Worm (Caenorhabditis elegans): ENCODE data around the gene Y43C5A.2.

Y43C5A.2 gene

DNA sequence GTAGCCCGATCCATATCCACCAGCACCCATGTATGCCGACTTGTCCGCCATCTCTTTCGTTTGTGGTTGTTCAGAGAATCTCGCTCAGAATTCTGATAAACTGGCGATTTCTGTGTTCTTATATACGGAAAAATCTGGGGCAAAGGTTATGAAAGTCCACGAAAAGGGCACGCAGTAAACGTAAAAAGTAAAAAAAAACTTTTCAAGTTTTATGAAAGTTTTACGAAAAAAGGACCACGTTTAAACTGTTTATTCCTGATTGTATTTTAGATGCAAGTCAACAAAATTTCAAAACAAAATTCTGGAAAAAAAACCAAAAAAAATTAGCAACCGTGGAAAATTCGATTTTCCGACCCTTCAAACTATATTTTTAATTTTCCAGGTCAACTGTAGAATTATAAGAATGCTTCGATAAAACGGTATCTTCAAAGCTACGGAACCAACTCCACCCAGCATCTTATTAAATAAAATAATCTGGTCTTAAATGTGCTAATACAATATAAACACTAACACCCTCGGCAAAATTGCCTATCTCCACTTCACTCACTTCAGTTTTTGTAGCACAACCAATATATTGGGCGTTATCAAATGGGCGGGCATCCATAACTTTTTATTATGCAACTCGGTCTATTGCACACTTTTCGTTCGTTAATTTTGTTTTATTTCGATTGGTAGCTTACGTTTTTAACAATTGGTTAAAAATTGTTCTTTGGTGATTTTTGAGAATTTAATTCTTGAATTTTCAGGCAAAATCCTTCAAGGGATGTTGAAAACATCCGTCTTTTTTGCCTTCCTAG, at the start of gene Y43C5A.2, which contains the start of gene nspd-7:
Y43C5A.2 (plus strand) TSS at position 747 of the 797 bp plus-strand sequence.
nspd-7 (minus strand) TSS at position 51 of the 797 bp plus-strand sequence.
- no peak for TF ChIP-seq unc-62 (GFP tag; optimal IDR thresholded peaks at IDR 0.05)

DNA sequence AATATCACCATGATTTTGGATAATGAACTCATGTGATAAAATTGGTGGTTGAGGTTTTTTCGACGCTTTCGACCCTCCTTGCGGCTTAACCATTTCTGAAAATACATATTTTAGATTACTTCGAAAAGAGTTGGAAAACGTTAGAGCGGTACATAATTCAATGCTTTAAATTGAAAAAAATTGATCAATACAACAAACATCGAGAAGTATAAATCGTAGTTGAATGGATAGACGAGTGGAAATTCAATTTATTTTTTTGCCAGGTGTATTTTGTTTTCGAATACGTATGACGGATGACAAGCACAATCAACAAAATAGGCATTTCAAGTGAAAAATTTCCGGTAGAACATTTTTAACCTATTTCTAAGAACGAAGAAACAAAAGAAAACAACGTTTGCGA, 48.5 kb upstream of the Y43C5A.2 start, which contains the start of gene tram-1:
tram-1 (minus strand) TSS at position 101 of the 400 bp plus-strand sequence.
- no peak for TF ChIP-seq unc-62 (GFP tag; optimal IDR thresholded peaks at IDR 0.05)

ce11 chrIV:10222122-10222589, 47.5 kb upstream of the Y43C5A.2 start, which contains the start of gene C24F3.2:
C24F3.2 (plus strand) TSS chrIV:10222539.
- TF ChIP-seq unc-62 (GFP tag; optimal IDR thresholded peaks at IDR 0.05): no peak

DNA sequence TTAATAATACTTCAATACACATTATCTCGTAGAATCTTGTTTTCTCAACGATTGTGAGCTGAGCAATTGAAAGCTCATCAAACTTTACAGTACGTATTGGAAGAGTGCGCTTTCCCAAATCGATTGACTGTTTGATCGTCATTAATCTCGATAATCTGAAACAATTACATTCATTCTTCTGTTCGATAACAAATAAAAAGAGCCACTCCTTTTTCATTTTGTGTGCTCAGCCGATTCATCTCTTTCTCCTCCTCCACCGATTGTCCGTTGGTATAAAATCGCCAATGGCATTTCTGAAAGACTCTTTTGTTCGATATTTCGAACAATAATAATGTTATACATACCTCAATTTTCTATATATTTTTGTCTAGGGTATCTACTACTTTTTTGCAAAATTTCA, 46.0 kb upstream of the Y43C5A.2 start, which contains the start of gene nas-12:
nas-12 (plus strand) TSS at position 301 of the 400 bp plus-strand sequence.
- TF ChIP-seq unc-62 (GFP tag; optimal IDR thresholded peaks at IDR 0.05): no peak

DNA sequence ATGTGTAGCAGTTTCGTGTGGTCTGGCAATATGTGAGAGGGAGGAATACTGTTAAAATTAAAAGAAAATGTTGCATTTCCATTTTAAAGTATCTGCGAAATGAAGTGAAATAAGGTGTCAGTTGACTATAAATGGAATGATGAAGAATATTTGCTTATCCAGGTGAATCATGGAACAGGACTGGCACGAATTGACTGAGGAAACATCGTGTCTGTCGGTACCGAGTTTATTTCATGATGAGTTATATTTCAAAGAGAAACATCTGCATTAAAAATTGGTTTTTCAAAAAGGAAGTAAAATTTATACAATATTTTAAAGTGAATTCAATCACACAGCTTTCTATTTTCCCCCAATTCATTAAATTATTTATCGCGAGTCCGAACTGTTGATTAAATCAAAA, 42.1 kb upstream of the Y43C5A.2 start, which contains the start of gene F01G10.6:
F01G10.6 (minus strand) TSS at position 101 of the 400 bp plus-strand sequence.
- TF ChIP-seq unc-62 (GFP tag; optimal IDR thresholded peaks at IDR 0.05): no peak

- TF ChIP-seq unc-62 (GFP tag; optimal IDR thresholded peaks at IDR 0.05): no peak
Measured at ce11 chrIV:10230971-10231370, 38.7 kb upstream of the Y43C5A.2 start, which contains the start of gene F01G10.5. F01G10.5 (minus strand) TSS chrIV:10231071.

DNA sequence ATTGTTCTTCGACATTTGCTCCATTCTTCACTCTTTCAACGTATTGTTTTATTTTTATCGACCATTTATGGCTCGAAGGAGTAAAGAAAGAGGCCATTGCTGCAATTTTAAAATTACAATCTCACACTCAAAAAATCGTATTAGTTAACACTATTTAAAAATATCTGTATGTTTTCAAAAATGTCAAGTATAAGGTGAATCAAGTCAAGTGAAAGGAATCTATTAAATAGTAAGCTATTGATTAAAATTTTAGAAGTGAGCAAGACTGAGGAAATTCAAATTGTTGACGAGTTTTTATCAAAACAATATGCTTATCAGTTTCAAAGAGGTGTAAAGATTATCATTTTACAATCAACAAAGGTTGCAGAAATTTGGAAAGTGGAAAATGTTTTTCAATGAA, 37.2 kb upstream of the Y43C5A.2 start, which contains the start of gene F01G10.4:
F01G10.4 (minus strand) TSS at position 101 of the 400 bp plus-strand sequence.
- TF ChIP-seq unc-62 (GFP tag; optimal IDR thresholded peaks at IDR 0.05): no peak

- no peak for TF ChIP-seq unc-62 (GFP tag; optimal IDR thresholded peaks at IDR 0.05)
Measured at ce11 chrIV:10235279-10235829, 34.3 kb upstream of the Y43C5A.2 start, which contains the start of gene ech-9. ech-9 (minus strand) TSS chrIV:10235329.

- TF ChIP-seq unc-62 (GFP tag; optimal IDR thresholded peaks at IDR 0.05): no peak
Measured at ce11 chrIV:10236106-10236505, 33.6 kb upstream of the Y43C5A.2 start.

DNA sequence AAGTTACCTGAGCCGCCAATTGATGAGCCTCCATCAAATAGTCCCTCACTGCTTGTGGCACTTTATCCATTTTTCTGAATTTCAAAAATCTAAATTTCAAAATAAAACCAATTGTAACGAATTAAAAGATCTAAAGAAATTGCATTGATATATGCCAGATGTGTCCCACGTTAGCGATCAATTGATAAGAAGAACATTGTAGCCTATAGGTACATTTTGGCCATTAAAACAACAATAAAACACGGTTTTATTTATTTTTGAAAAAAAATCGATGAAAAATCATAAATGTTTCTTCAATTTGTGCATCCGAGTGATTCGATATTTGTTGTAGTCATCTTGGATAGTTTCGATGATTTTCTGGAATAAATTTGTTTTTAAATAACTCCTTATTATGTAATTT, 30.6 kb upstream of the Y43C5A.2 start, which contains the start of gene ech-8:
ech-8 (minus strand) TSS at position 132 of the 400 bp plus-strand sequence.
- TF ChIP-seq unc-62 (GFP tag; optimal IDR thresholded peaks at IDR 0.05): no peak

DNA sequence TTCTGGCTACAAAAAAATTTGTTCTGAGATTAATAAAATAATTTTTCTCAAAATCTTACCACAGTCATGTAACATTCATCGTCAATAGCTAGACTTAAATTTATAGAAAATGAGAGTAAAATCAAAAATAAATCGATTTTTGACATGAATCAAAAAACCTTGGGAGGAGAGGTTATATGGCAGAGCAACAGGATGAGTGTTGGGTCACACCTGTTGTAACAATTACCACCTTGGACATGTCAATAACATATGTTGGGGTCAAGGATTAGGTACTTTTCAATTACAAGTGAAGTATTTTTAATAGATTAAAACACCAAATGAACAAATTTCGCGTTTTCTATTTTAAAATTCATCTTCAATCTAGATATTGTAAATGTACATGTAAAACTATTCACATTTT, 28.0 kb upstream of the Y43C5A.2 start, which contains the start of gene lipl-7:
lipl-7 (minus strand) TSS at position 165 of the 400 bp plus-strand sequence.
- TF ChIP-seq unc-62 (GFP tag; optimal IDR thresholded peaks at IDR 0.05): no peak

DNA sequence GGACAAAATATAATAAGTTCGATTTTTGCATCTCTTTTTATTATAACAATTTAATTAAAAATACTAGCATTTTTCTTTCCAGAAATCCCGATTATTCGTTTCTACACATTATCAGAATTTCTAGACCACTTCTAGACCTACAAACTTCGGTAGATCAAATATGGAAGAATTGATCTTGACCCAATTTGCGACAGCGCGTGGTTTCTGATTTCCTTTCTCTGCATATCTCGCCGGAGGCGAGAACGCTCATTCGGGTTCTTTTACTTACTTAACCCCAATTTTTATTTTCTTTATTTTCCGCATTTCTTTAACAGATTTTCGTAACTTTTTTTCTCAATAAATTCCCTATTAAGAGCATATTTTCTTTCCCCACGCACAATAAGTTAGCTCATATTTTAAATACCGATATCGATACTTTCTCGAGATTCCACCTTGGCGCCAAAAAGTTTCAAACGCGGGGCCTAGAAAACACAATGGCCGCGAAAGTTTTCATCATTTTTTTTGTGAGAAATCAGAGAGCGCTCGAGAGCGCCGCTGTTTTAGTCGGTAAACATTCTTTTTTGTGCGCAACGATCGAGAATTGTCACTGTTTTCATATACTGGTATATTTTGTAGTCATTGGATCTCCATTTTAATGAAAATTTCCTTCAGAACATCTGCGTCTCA, 27.1 kb upstream of the Y43C5A.2 start:
- no peak for TF ChIP-seq unc-62 (GFP tag; optimal IDR thresholded peaks at IDR 0.05)

- no peak for TF ChIP-seq unc-62 (GFP tag; optimal IDR thresholded peaks at IDR 0.05)
Measured at ce11 chrIV:10243276-10243675, 26.4 kb upstream of the Y43C5A.2 start, which contains the start of gene tkt-1. tkt-1 (plus strand) TSS chrIV:10243612.

- no peak for TF ChIP-seq unc-62 (GFP tag; optimal IDR thresholded peaks at IDR 0.05)
Measured at ce11 chrIV:10245666-10246210, 23.9 kb upstream of the Y43C5A.2 start, which contains the start of gene F01G10.10. F01G10.10 (plus strand) TSS chrIV:10246160.

- no peak for TF ChIP-seq unc-62 (GFP tag; optimal IDR thresholded peaks at IDR 0.05)
Measured at ce11 chrIV:10250577-10251075, 19.1 kb upstream of the Y43C5A.2 start, which contains the start of gene daf-14. daf-14 (plus strand) TSS chrIV:10250627.
